Worm (Caenorhabditis elegans) whole organism, mixed stage, embryonic: ENCODE data around the gene ilys-5.

ENCODE experiments used
- M03D4.4 ChIP-seq: sonication (generic microtip); optimal IDR thresholded peaks from 2 replicates; lab custom pipeline; 2017; ENCODE audit warnings: mild to moderate bottlenecking, missing genetic modification characterization, missing compliant biosample characterization
- ceh-39 ChIP-seq: fragments of 150-350 bp; optimal IDR thresholded peaks from 2 replicates; lab custom pipeline; 2014; ENCODE audit warnings: missing biosample characterization, missing genetic modification characterization
- ces-1 ChIP-seq: fragments of 150-350 bp; optimal IDR thresholded peaks from 2 replicates; lab custom pipeline; 2014; ENCODE audit warnings: missing biosample characterization, missing genetic modification reagents, missing genetic modification characterization
- flh-1 ChIP-seq: fragments of 200-800 bp; sonication (Bioruptor generic); optimal IDR thresholded peaks from 2 replicates; lab custom pipeline; 2018; ENCODE audit warnings: mild to moderate bottlenecking, missing genetic modification characterization, moderate library complexity, missing compliant biosample characterization
- lin-13 ChIP-seq: fragments of 150-350 bp; optimal IDR thresholded peaks from 2 replicates; lab custom pipeline; 2014; ENCODE audit warnings: missing biosample characterization, missing genetic modification characterization
- nhr-2 ChIP-seq: fragments of 150-350 bp; optimal IDR thresholded peaks from 2 replicates; lab custom pipeline; 2014; ENCODE audit warnings: missing biosample characterization, missing genetic modification characterization
- nhr-237 ChIP-seq: fragments of 150-350 bp; optimal IDR thresholded peaks from 2 replicates; lab custom pipeline; 2014; ENCODE audit warnings: missing biosample characterization, missing genetic modification characterization
- pha-4 ChIP-seq: fragments of 150-350 bp; optimal IDR thresholded peaks from 2 replicates; lab custom pipeline; 2018; ENCODE audit warnings: missing biosample characterization, missing genetic modification reagents, missing genetic modification characterization
- snpc-4 ChIP-seq: fragments of 150-350 bp; optimal IDR thresholded peaks from 2 replicates; lab custom pipeline; 2014; ENCODE audit warnings: missing biosample characterization, missing genetic modification characterization
- sptf-1 ChIP-seq: sonication (generic microtip); optimal IDR thresholded peaks from 2 replicates; lab custom pipeline; 2017; ENCODE audit warnings: mild to moderate bottlenecking, missing genetic modification characterization, moderate library complexity, missing compliant biosample characterization
- zip-8 ChIP-seq: fragments of 150-350 bp; optimal IDR thresholded peaks from 2 replicates; lab custom pipeline; 2014; ENCODE audit warnings: missing biosample characterization, missing genetic modification characterization

DNA sequence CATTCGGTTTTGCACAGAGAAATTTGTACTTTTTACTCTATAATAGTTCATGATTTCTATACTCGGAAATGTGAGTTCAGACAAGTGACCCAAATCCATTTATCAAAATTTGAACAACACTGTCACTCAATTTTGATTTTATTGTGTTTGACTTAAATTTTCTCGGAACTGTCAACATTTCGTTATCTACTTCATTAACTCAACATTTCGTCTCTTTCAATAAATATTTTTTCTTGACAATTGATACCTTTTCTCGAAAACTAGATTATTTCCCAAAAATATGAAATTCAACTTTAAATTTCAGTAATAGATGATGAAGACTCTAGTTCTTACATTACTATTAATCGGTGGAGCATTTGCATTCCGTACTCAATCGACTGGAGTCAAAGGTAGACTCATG, 26.0 kb downstream of the ilys-5 start, which contains the start of gene ttr-36:
- TF ChIP-seq nhr-237 (no peak), pha-4 (tag; lab: Kevin White, UChicago) (no peak), snpc-4 (tag; lab: Kevin White, UChicago) (no peak), flh-1 (no peak), ceh-39 (tag; lab: Kevin White, UChicago) (no peak), lin-13 (tag; lab: Kevin White, UChicago) (no peak), ces-1 (GFP tag; lab: Kevin White, UChicago) (no peak), zip-8 (tag; lab: Kevin White, UChicago) (no peak), nhr-2 (no peak), M03D4.4 (no peak), sptf-1 (tag; lab: Kevin White, UChicago) (no peak)
